Fruit fly (Drosophila melanogaster) whole organism, embryonic: ENCODE measurements around the gene Art8.

Source experiments
- Abd-B ChIP-seq: fragments of 200-800 bp; sonication (Bioruptor generic); optimal IDR thresholded peaks from 2 replicates; lab custom pipeline; 2018; ENCODE audit warnings: missing biosample characterization, mild to moderate bottlenecking, missing genetic modification characterization, moderate library complexity
- Awh ChIP-seq: fragments of 200-800 bp; sonication (Bioruptor generic); IDR thresholded peaks from 2 replicates; pipeline ENCODE4, ENCODE4 v1.3.6; 2022; ENCODE audit warnings: missing biosample characterization, missing genetic modification characterization
- Bgb ChIP-seq: fragments of 200-800 bp; sonication (Bioruptor generic); IDR thresholded peaks from 2 replicates; pipeline ENCODE4 v1.3.6; 2022; ENCODE audit warnings: missing biosample characterization, missing genetic modification characterization; ENCODE audit not compliant: partially characterized antibody
- CG10147 ChIP-seq: fragments of 200-800 bp; sonication (Bioruptor generic); optimal IDR thresholded peaks from 2 replicates; lab custom pipeline; 2019; ENCODE audit warnings: missing biosample characterization, mild to moderate bottlenecking, missing genetic modification characterization, moderate library complexity
- CG10267 ChIP-seq: fragments of 200-800 bp; sonication (Bioruptor generic); optimal IDR thresholded peaks from 2 replicates; lab custom pipeline; 2018; ENCODE audit warnings: missing biosample characterization, mild to moderate bottlenecking, missing genetic modification characterization, moderate library complexity
- CG11723 ChIP-seq: fragments of 200-800 bp; sonication (Bioruptor generic); optimal IDR thresholded peaks from 2 replicates; lab custom pipeline; 2017; ENCODE audit warnings: missing biosample characterization, mild to moderate bottlenecking, missing genetic modification characterization
- CG12299 ChIP-seq: fragments of 200-800 bp; sonication (Bioruptor generic); optimal IDR thresholded peaks from 2 replicates; lab custom pipeline; 2018; ENCODE audit warnings: missing biosample characterization, mild to moderate bottlenecking, missing genetic modification characterization
- CG12659 ChIP-seq: fragments of 200-800 bp; sonication (Bioruptor generic); optimal IDR thresholded peaks from 3 replicates; lab custom pipeline; 2017; ENCODE audit warnings: mild to moderate bottlenecking, missing biosample characterization, missing genetic modification reagents, missing genetic modification characterization
- CG14014 ChIP-seq: fragments of 200-800 bp; sonication (Bioruptor generic); IDR thresholded peaks from 2 replicates; pipeline ENCODE4 v1.3.6; 2022; ENCODE audit warnings: missing biosample characterization, missing genetic modification characterization
- CG14710 ChIP-seq: fragments of 200-800 bp; sonication (Bioruptor generic); optimal IDR thresholded peaks from 3 replicates; lab custom pipeline; 2019; ENCODE audit warnings: missing biosample characterization, mild to moderate bottlenecking, missing genetic modification characterization, moderate library complexity
- CG15601 ChIP-seq: fragments of 200-800 bp; sonication (Bioruptor generic); optimal IDR thresholded peaks from 3 replicates; lab custom pipeline; 2019; ENCODE audit warnings: missing biosample characterization, mild to moderate bottlenecking, missing genetic modification characterization, moderate library complexity
- CG1603 ChIP-seq: fragments of 200-800 bp; sonication (Bioruptor generic); optimal IDR thresholded peaks from 2 replicates; lab custom pipeline; 2019; ENCODE audit warnings: missing biosample characterization, mild to moderate bottlenecking, missing genetic modification characterization, moderate library complexity
- CG16813 ChIP-seq: fragments of 200-800 bp; sonication (Bioruptor generic); IDR thresholded peaks from 3 replicates; pipeline ENCODE4 v1.3.6; 2022; ENCODE audit warnings: missing biosample characterization, missing genetic modification characterization; ENCODE audit not compliant: partially characterized antibody
- CG1792 ChIP-seq: fragments of 200-800 bp; sonication (Bioruptor generic); optimal IDR thresholded peaks from 2 replicates; lab custom pipeline; 2016; ENCODE audit warnings: missing biosample characterization, missing genetic modification characterization
- CG18262 ChIP-seq: fragments of 200-800 bp; optimal IDR thresholded peaks from 3 replicates; lab custom pipeline; 2019; ENCODE audit warnings: missing biosample characterization, mild to moderate bottlenecking, missing genetic modification characterization, moderate library complexity
- CG2712 ChIP-seq: fragments of 200-800 bp; optimal IDR thresholded peaks from 3 replicates; lab custom pipeline; 2019; ENCODE audit warnings: missing biosample characterization, mild to moderate bottlenecking, missing genetic modification characterization, moderate library complexity
- CG2889 ChIP-seq: fragments of 200-800 bp; sonication (Bioruptor generic); IDR thresholded peaks from 3 replicates; pipeline ENCODE4 v1.3.6; 2022; ENCODE audit warnings: missing biosample characterization, missing genetic modification characterization
- CG3995 ChIP-seq: fragments of 200-800 bp; sonication (Bioruptor generic); optimal IDR thresholded peaks from 3 replicates; lab custom pipeline; 2016; ENCODE audit warnings: missing biosample characterization, missing genetic modification characterization
- CG42726 ChIP-seq: fragments of 200-800 bp; sonication (Bioruptor generic); IDR thresholded peaks from 2 replicates; pipeline ENCODE4 v1.3.6; 2022; ENCODE audit warnings: missing biosample characterization, missing genetic modification characterization; ENCODE audit not compliant: partially characterized antibody
- CG4617 ChIP-seq: fragments of 200-800 bp; sonication (Bioruptor generic); optimal IDR thresholded peaks from 3 replicates; lab custom pipeline; 2016; ENCODE audit warnings: missing biosample characterization, missing genetic modification characterization, borderline replicate concordance
- CG6791 ChIP-seq: fragments of 200-800 bp; sonication (Bioruptor generic); IDR thresholded peaks from 3 replicates; pipeline ENCODE4 v1.3.6; 2022; ENCODE audit warnings: missing biosample characterization, missing genetic modification characterization; ENCODE audit not compliant: partially characterized antibody
- Dbx ChIP-seq: fragments of 200-800 bp; sonication (Bioruptor generic); IDR thresholded peaks from 3 replicates; pipeline ENCODE4 v1.3.6; 2022; ENCODE audit warnings: missing biosample characterization, missing genetic modification characterization
- Dll ChIP-seq: fragments of 200-800 bp; sonication (Bioruptor generic); IDR thresholded peaks from 4 replicates; pipeline ENCODE4 v1.3.6; 2022; ENCODE audit warnings: missing biosample characterization, missing genetic modification characterization; ENCODE audit not compliant: partially characterized antibody
- Eip74EF ChIP-seq, 2 experiments: fragments of 200-800 bp in 1 of 2; fragments of >200 bp in 1 of 2; sonication (Bioruptor generic) in 1 of 2; optimal IDR thresholded peaks; 2 replicates each; lab custom pipeline; 2017 to 2019; ENCODE audit warnings: missing biosample characterization in 2 of 2, missing genetic modification characterization in 2 of 2, mild to moderate bottlenecking in 1 of 2, moderate library complexity in 1 of 2
- Elba2 ChIP-seq: fragments of 200-800 bp; sonication (Bioruptor generic); optimal IDR thresholded peaks from 3 replicates; lab custom pipeline; 2016; ENCODE audit warnings: missing biosample characterization, missing genetic modification characterization
- Ets97D ChIP-seq: fragments of 200-800 bp; sonication (Bioruptor generic); optimal IDR thresholded peaks from 3 replicates; lab custom pipeline; 2016; ENCODE audit warnings: missing biosample characterization, missing genetic modification characterization
- Mad ChIP-seq: fragments of 200-800 bp; sonication (Bioruptor generic); optimal IDR thresholded peaks from 2 replicates; lab custom pipeline; 2016; ENCODE audit warnings: missing biosample characterization, missing genetic modification characterization
- Mrtf ChIP-seq: fragments of 200-800 bp; sonication (Bioruptor generic); IDR thresholded peaks from 3 replicates; pipeline ENCODE4 v1.3.6; 2022; ENCODE audit warnings: missing biosample characterization, missing genetic modification characterization
- NC2β ChIP-seq: fragments of 200-800 bp; sonication (Bioruptor generic); optimal IDR thresholded peaks from 2 replicates; lab custom pipeline; 2016; ENCODE audit warnings: missing biosample characterization, missing genetic modification characterization
- Opbp ChIP-seq: fragments of 200-800 bp; sonication (Bioruptor generic); IDR thresholded peaks from 3 replicates; pipeline ENCODE4 v1.3.6; 2022; ENCODE audit warnings: missing biosample characterization, missing genetic modification characterization; ENCODE audit not compliant: partially characterized antibody
- PHDP ChIP-seq: fragments of 200-800 bp; sonication (Bioruptor generic); optimal IDR thresholded peaks from 3 replicates; lab custom pipeline; 2018; ENCODE audit warnings: missing biosample characterization, mild to moderate bottlenecking, missing genetic modification characterization, moderate library complexity
- Sox102F ChIP-seq: fragments of 200-800 bp; sonication (Bioruptor generic); optimal IDR thresholded peaks from 2 replicates; lab custom pipeline; 2018; ENCODE audit warnings: missing biosample characterization, mild to moderate bottlenecking, missing genetic modification characterization, moderate library complexity
- Stat92E ChIP-seq, 3 experiments: fragments of >200 bp in 2 of 3; fragments of 200-800 bp in 1 of 3; sonication (Bioruptor generic) in 1 of 3; optimal IDR thresholded peaks; 2 replicates each; lab custom pipeline; 2017 to 2019; ENCODE audit warnings: missing biosample characterization in 3 of 3, missing genetic modification characterization in 3 of 3, mild to moderate bottlenecking in 1 of 3, moderate library complexity in 1 of 3
- Vsx1 ChIP-seq: fragments of 200-800 bp; sonication (Bioruptor generic); optimal IDR thresholded peaks from 2 replicates; lab custom pipeline; 2017; ENCODE audit warnings: missing biosample characterization, mild to moderate bottlenecking, missing genetic modification characterization, missing genetic modification reagents
- bbx ChIP-seq: fragments of 200-800 bp; sonication (Bioruptor generic); IDR thresholded peaks from 2 replicates; pipeline ENCODE4 v1.3.6; 2022; ENCODE audit warnings: missing biosample characterization, missing genetic modification characterization; ENCODE audit not compliant: partially characterized antibody
- bcd ChIP-seq: fragments of 200-800 bp; sonication (Bioruptor generic); optimal IDR thresholded peaks from 2 replicates; lab custom pipeline; 2017; ENCODE audit warnings: missing biosample characterization, mild to moderate bottlenecking, missing genetic modification characterization
- chif ChIP-seq, 2 experiments: fragments of 200-800 bp; sonication (Bioruptor generic); optimal IDR thresholded peaks; 3 replicates each; lab custom pipeline; 2016; ENCODE audit warnings: missing biosample characterization in 2 of 2, missing genetic modification characterization in 2 of 2
- gem ChIP-seq: fragments of 200-800 bp; sonication (Bioruptor generic); optimal IDR thresholded peaks from 2 replicates; lab custom pipeline; 2019; ENCODE audit warnings: missing biosample characterization, mild to moderate bottlenecking, missing genetic modification characterization, moderate library complexity
- inv ChIP-seq: fragments of 200-800 bp; sonication (Bioruptor generic); IDR thresholded peaks from 2 replicates; pipeline ENCODE4 v1.3.6; 2022; ENCODE audit warnings: missing biosample characterization, missing genetic modification characterization; ENCODE audit not compliant: partially characterized antibody
- scrt ChIP-seq: fragments of 200-800 bp; sonication (Bioruptor generic); optimal IDR thresholded peaks from 2 replicates; lab custom pipeline; 2018; ENCODE audit warnings: missing biosample characterization, mild to moderate bottlenecking, missing genetic modification characterization, moderate library complexity
- sens ChIP-seq: fragments of 200-800 bp; sonication (Bioruptor generic); peaks from one replicate; lab custom pipeline; 2016; ENCODE audit warnings: missing biosample characterization, missing genetic modification characterization
- sima ChIP-seq: fragments of 200-800 bp; sonication (Bioruptor generic); optimal IDR thresholded peaks from 2 replicates; lab custom pipeline; 2016; ENCODE audit warnings: missing biosample characterization, missing genetic modification characterization
- trem ChIP-seq: fragments of 200-800 bp; optimal IDR thresholded peaks from 3 replicates; lab custom pipeline; 2019; ENCODE audit warnings: missing biosample characterization, mild to moderate bottlenecking, missing genetic modification characterization, moderate library complexity
- twi ChIP-seq: fragments of 200-800 bp; optimal IDR thresholded peaks from 2 replicates; lab custom pipeline; 2019; ENCODE audit warnings: missing biosample characterization, mild to moderate bottlenecking, missing genetic modification characterization, moderate library complexity
- unc-4 ChIP-seq: fragments of 200-800 bp; sonication (Bioruptor generic); IDR thresholded peaks from 2 replicates; pipeline ENCODE4 v1.3.6; 2022; ENCODE audit warnings: missing biosample characterization, missing genetic modification characterization; ENCODE audit not compliant: partially characterized antibody
- unpg ChIP-seq: fragments of 200-800 bp; sonication (Bioruptor generic); optimal IDR thresholded peaks from 3 replicates; lab custom pipeline; 2018; ENCODE audit warnings: missing biosample characterization, mild to moderate bottlenecking, missing genetic modification characterization, moderate library complexity
- wek ChIP-seq: fragments of 200-800 bp; sonication (Bioruptor generic); optimal IDR thresholded peaks from 3 replicates; lab custom pipeline; 2018; ENCODE audit warnings: missing biosample characterization, mild to moderate bottlenecking, missing genetic modification characterization, moderate library complexity
- zen ChIP-seq: fragments of 200-800 bp; sonication (Bioruptor generic); optimal IDR thresholded peaks from 3 replicates; lab custom pipeline; 2018; ENCODE audit warnings: missing biosample characterization, mild to moderate bottlenecking, missing genetic modification characterization, moderate library complexity

Art8 gene

DNA sequence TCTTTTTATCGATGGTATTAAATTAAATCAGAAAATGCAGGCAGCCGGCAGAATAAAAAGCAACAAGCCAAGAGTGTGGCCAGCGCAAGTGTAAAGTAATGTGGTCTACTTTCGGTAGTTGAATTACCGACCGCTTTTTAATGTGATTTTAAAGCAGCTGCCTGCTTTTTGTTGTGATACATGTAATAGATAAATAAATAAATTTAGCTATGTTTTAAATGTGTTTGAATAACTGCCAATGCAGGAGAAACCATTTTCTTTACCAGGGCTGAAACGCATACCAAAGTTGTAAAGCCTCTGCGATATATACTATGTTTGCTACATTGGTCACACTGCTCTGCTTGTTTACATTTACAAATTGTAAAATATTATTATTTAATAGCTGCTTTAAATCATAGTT is 40.8 kb downstream of the Art8 start, which contains the start of the genes Tmem214 and YL-1 (continued):
- TF ChIP-seq CG1603, result peak; percentile 38
- TF ChIP-seq scrt (GFP tag; lab: Kevin White, UChicago), result peak; percentile 93
- peak; percentile 16 for TF ChIP-seq zen (tag; lab: Kevin White, UChicago)
- peak; percentile 37; the same call in 1 of the 3 replicates for TF ChIP-seq CG6791 (GFP tag; lab: Robert Waterston, UW)
- TF ChIP-seq Dbx (GFP tag; lab: Robert Waterston, UW), result no peak
- peak; percentile 21 for TF ChIP-seq Mad (GFP tag; lab: Kevin White, UChicago)
- no peak for TF ChIP-seq unpg (GFP tag; lab: Kevin White, UChicago)
- TF ChIP-seq CG42726 (GFP tag; lab: Robert Waterston, UW), result 0 out of 2 replicates have a peak, but pooled peaks have one; percentile 6
- peak; percentile 95 for TF ChIP-seq CG4617 (GFP tag; lab: Kevin White, UChicago)
- TF ChIP-seq CG11723 (GFP tag; lab: Kevin White, UChicago), result no peak
- TF ChIP-seq sima (GFP tag; lab: Kevin White, UChicago), result no peak
- TF ChIP-seq CG2889 (GFP tag; lab: Robert Waterston, UW), result no peak
- TF ChIP-seq CG1792 (GFP tag; lab: Kevin White, UChicago), result no peak
- no peak for TF ChIP-seq Vsx1
- no peak for TF ChIP-seq wek (GFP tag; lab: Kevin White, UChicago)
- TF ChIP-seq CG10267 (tag; lab: Kevin White, UChicago), result peak; percentile 46
- TF ChIP-seq Opbp, result no peak
- peak; percentile 3 for TF ChIP-seq CG18262
- TF ChIP-seq inv (GFP tag; lab: Robert Waterston, UW), result peak; percentile 48; the same call in 1 of the 2 replicates
- peak; percentile 76 for TF ChIP-seq CG12659 (GFP tag; lab: Kevin White, UChicago)
- TF ChIP-seq twi, result peak; percentile 3
- no peak for TF ChIP-seq Eip74EF (GFP tag; optimal IDR thresholded peaks at IDR 0.05; lab: Kevin White, UChicago)
- peak; percentile 44 for TF ChIP-seq CG2712
- TF ChIP-seq bcd, result no peak
- TF ChIP-seq CG12299 (tag; lab: Kevin White, UChicago), result peak; percentile 8
- TF ChIP-seq CG15601 (tag; lab: Kevin White, UChicago), result peak; percentile 2
- TF ChIP-seq sens (GFP tag; lab: Kevin White, UChicago), result peak; percentile 79
- TF ChIP-seq Sox102F (GFP tag; lab: Kevin White, UChicago), result no peak
- peak; percentile 41 for TF ChIP-seq Ets97D (GFP tag; lab: Kevin White, UChicago)
- peak; percentile 58 for TF ChIP-seq CG16813 (GFP tag; lab: Robert Waterston, UW)
- TF ChIP-seq gem (tag; lab: Kevin White, UChicago), result peak; percentile 20
- peak; percentile 64 for TF ChIP-seq Elba2 (GFP tag; lab: Kevin White, UChicago)
- TF ChIP-seq trem, result peak; percentile 78
- TF ChIP-seq CG14014 (GFP tag; lab: Robert Waterston, UW), result no peak
- TF ChIP-seq CG3995 (GFP tag; lab: Kevin White, UChicago), result peak; percentile 17
- TF ChIP-seq Dll, result peak; percentile 62; the same call in 1 of the 4 replicates
- TF ChIP-seq CG10147, result peak; percentile 6
- TF ChIP-seq bbx, result peak; percentile 15; the same call in 1 of the 2 replicates
- TF ChIP-seq Mrtf (GFP tag; lab: Robert Waterston, UW), result no peak
- peak; percentile 42 for TF ChIP-seq Bgb (GFP tag; lab: Robert Waterston, UW)
- no peak for TF ChIP-seq Stat92E (GFP tag; optimal IDR thresholded peaks at IDR 0.05; lab: Kevin White, UChicago)
- no peak for TF ChIP-seq Abd-B (GFP tag; lab: Kevin White, UChicago)
- peak; percentile 1 for TF ChIP-seq NC2β (GFP tag; lab: Kevin White, UChicago)
- TF ChIP-seq chif (GFP tag; optimal IDR thresholded peaks at IDR 0.05; lab: Kevin White, UChicago), result no peak
- TF ChIP-seq unc-4, result peak; percentile 66
- peak; percentile 4 for TF ChIP-seq PHDP
- TF ChIP-seq CG14710 (tag; lab: Kevin White, UChicago), result peak; percentile 64
- TF ChIP-seq Awh (GFP tag; lab: Robert Waterston, UW), result no peak
